Worm (Caenorhabditis elegans): ENCODE measurements around the gene rpc-1.

- no peak for TF ChIP-seq vab-15 (tag; optimal IDR thresholded peaks at IDR 0.05)
- TF ChIP-seq sox-4 (tag; optimal IDR thresholded peaks at IDR 0.05): no peak
- no peak for TF ChIP-seq blmp-1 (tag; optimal IDR thresholded peaks at IDR 0.05)
- TF ChIP-seq pqm-1 (tag; optimal IDR thresholded peaks at IDR 0.05): no peak
- no peak for TF ChIP-seq elt-2 (tag; optimal IDR thresholded peaks at IDR 0.05)
- TF ChIP-seq nhr-12 (tag; optimal IDR thresholded peaks at IDR 0.05): no peak
- TF ChIP-seq mab-9 (GFP tag; IDR thresholded peaks at IDR 0.05): no peak
- no peak for TF ChIP-seq unc-86 (tag; optimal IDR thresholded peaks at IDR 0.05)
Measured at ce11 chrIV:7186756-7187155, 21.2 kb upstream of the rpc-1 start, which contains the start of gene str-249.
